Worm (Caenorhabditis elegans) whole organism, early embryonic: ENCODE measurements around the gene fpn-1.2.
A peak's percentile ranks its signal among the peaks of the same experiment; 100 is the strongest.

ENCODE experiments used
- B0310.2 ChIP-seq: sonication (generic microtip); optimal IDR thresholded peaks from 2 replicates; lab custom pipeline; 2016; ENCODE audit warnings: mild to moderate bottlenecking, missing genetic modification characterization, missing compliant biosample characterization
- F13C5.2 ChIP-seq: sonication (generic microtip); optimal IDR thresholded peaks from 2 replicates; lab custom pipeline; 2017; ENCODE audit warnings: mild to moderate bottlenecking, missing genetic modification characterization, inconsistent platforms, missing compliant biosample characterization
- aly-1 ChIP-seq: sonication (generic microtip); optimal IDR thresholded peaks from 2 replicates; lab custom pipeline; 2016; ENCODE audit warnings: missing genetic modification characterization, missing compliant biosample characterization
- ama-1 ChIP-seq: fragments of 150-350 bp; optimal IDR thresholded peaks from 2 replicates; lab custom pipeline; 2014
- ceh-13 ChIP-seq: fragments of 200-800 bp; sonication (Bioruptor generic); optimal IDR thresholded peaks from 2 replicates; lab custom pipeline; 2018; ENCODE audit warnings: mild to moderate bottlenecking, missing genetic modification characterization, missing compliant biosample characterization
- ceh-36 ChIP-seq: sonication (generic microtip); optimal IDR thresholded peaks from 2 replicates; lab custom pipeline; 2016; ENCODE audit warnings: missing genetic modification characterization, inconsistent platforms, missing compliant biosample characterization
- ets-7 ChIP-seq: sonication (generic microtip); optimal IDR thresholded peaks from 2 replicates; lab custom pipeline; 2016; ENCODE audit warnings: missing genotype, missing genetic modification characterization, missing compliant biosample characterization
- flt-1 ChIP-seq: fragments of 200-800 bp; sonication (Bioruptor generic); IDR thresholded peaks from 2 replicates; pipeline ENCODE4 v1.3.6; 2022; ENCODE audit warnings: missing genetic modification characterization, missing compliant biosample characterization
- hmbx-1 ChIP-seq: sonication (generic microtip); optimal IDR thresholded peaks from 2 replicates; lab custom pipeline; 2016; ENCODE audit warnings: mild to moderate bottlenecking, missing genetic modification characterization, missing compliant biosample characterization
- hmg-4 ChIP-seq: fragments of 200-800 bp; sonication (Bioruptor generic); optimal IDR thresholded peaks from 2 replicates; lab custom pipeline; 2018; ENCODE audit warnings: mild to moderate bottlenecking, missing genetic modification characterization, missing compliant biosample characterization
- hnd-1 ChIP-seq: sonication (generic microtip); optimal IDR thresholded peaks from 2 replicates; lab custom pipeline; 2016; ENCODE audit warnings: missing genetic modification characterization, missing compliant biosample characterization
- pes-1 ChIP-seq: fragments of 200-800 bp; sonication (Bioruptor generic); IDR thresholded peaks from 2 replicates; pipeline ENCODE4 v1.3.6; 2022; ENCODE audit warnings: missing genetic modification reagents, missing genetic modification characterization, missing compliant biosample characterization
- scrt-1 ChIP-seq: fragments of 200-800 bp; sonication (Bioruptor generic); IDR thresholded peaks from 2 replicates; pipeline ENCODE4 v1.3.6; 2022; ENCODE audit warnings: missing genetic modification characterization, missing compliant biosample characterization
- sea-1 ChIP-seq: fragments of 200-800 bp; sonication (Bioruptor generic); conservative IDR thresholded peaks from 2 replicates; pipeline ENCODE4 v1.3.6; 2022; ENCODE audit warnings: missing genetic modification characterization, missing compliant biosample characterization
- tbx-11 ChIP-seq: fragments of 200-800 bp; sonication (Bioruptor generic); IDR thresholded peaks from 2 replicates; pipeline ENCODE4 v1.3.6; 2022; ENCODE audit warnings: missing genetic modification characterization, missing compliant biosample characterization
- tbx-37 ChIP-seq: fragments of 200-800 bp; sonication (Bioruptor generic); conservative IDR thresholded peaks from 2 replicates; pipeline ENCODE4 v1.3.6; 2022; ENCODE audit warnings: missing genetic modification reagents, missing genetic modification characterization, missing compliant biosample characterization
- tra-4 ChIP-seq: sonication (generic microtip); optimal IDR thresholded peaks from 2 replicates; lab custom pipeline; 2017; ENCODE audit warnings: missing genetic modification characterization, missing compliant biosample characterization

Gene fpn-1.2

ce11 chrV:1438205-1438604, 26.3 kb downstream of the fpn-1.2 start:
- TF ChIP-seq B0310.2 (no peak), F13C5.2 (tag; lab: Kevin White, UChicago) (no peak)

DNA sequence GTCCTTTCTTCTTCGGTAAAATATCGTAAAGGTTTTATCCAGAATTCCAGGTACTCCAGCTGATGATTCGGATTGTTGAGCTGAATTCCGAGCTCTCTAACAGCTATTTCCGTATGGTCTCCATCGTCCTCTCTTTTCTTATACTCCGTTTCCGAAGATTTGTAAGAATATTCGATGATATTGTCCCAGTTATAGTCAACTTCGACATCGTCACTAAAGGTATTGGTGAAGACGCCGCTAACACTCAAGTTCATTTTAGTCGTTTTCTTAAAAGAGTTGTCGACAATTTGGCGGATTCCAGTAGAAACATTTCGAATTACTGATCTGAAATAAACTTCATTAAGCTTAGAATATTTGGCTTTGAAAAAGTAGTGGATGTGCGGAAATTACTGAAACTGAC, 29.4 kb downstream of the fpn-1.2 start:
- TF ChIP-seq tbx-37 (GFP tag; lab: Robert Waterston, UW) (no peak), hmbx-1 (no peak), ama-1 (lab: Kevin White, UChicago) (no peak), sea-1 (no peak), tra-4 (tag; lab: Kevin White, UChicago) (no peak), pes-1 (GFP tag; lab: Robert Waterston, UW) (no peak), hnd-1 (no peak), scrt-1 (no peak), ceh-13 (GFP tag; lab: Kevin White, UChicago) (no peak), B0310.2 (no peak)

DNA sequence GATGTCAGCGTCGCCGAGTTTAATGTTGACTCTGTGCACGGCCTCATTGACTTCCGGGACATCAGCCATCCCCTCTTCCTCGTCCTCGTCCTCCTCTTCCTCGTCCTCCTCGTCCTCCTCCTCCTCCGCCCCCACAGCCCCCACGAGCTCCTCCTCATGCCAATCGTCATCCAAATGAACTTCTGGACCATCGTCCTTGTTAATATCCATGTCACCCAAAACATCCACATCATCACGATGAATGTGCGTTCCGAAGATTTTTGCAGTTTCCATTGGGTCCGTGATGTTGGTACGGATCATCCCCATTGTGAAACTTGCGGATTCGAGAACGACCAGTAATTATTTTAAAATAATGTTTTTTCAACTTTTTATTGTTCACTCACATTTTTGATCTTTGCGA, 30.1 kb downstream of the fpn-1.2 start:
- TF ChIP-seq flt-1 (GFP tag; lab: Robert Waterston, UW) (no peak), pes-1 (GFP tag; lab: Robert Waterston, UW) (no peak), sea-1 (no peak), hmg-4 (GFP tag; lab: Kevin White, UChicago) (no peak), ets-7 (tag; lab: Kevin White, UChicago) (no peak), tra-4 (tag; lab: Kevin White, UChicago) (no peak), F13C5.2 (tag; lab: Kevin White, UChicago) (no peak), hmbx-1 (no peak), ama-1 (lab: Kevin White, UChicago) (no peak), ceh-13 (GFP tag; lab: Kevin White, UChicago) (no peak), hnd-1 (no peak)

DNA sequence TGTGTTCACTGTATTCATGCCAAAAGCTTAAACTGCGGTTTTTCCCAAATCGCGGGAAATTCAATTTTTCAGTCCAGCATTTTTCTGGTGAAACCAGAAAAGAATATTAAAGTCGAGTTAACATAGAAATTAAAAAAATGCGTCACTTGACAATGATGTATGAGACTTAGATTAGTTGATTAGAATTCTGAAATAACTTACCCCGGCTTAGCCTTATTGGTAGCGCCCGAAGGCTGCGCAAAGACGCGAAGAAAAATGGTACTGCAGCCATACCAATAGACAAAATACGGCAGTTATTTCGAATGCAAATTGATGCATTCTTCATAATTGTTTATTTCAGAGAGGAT, 31.1 kb downstream of the fpn-1.2 start:
- TF ChIP-seq hmg-4 (GFP tag; lab: Kevin White, UChicago) (no peak), B0310.2 (no peak), flt-1 (GFP tag; lab: Robert Waterston, UW) (no peak), pes-1 (GFP tag; lab: Robert Waterston, UW) (no peak), tra-4 (tag; lab: Kevin White, UChicago) (no peak), aly-1 (tag; lab: Kevin White, UChicago) (no peak)

DNA sequence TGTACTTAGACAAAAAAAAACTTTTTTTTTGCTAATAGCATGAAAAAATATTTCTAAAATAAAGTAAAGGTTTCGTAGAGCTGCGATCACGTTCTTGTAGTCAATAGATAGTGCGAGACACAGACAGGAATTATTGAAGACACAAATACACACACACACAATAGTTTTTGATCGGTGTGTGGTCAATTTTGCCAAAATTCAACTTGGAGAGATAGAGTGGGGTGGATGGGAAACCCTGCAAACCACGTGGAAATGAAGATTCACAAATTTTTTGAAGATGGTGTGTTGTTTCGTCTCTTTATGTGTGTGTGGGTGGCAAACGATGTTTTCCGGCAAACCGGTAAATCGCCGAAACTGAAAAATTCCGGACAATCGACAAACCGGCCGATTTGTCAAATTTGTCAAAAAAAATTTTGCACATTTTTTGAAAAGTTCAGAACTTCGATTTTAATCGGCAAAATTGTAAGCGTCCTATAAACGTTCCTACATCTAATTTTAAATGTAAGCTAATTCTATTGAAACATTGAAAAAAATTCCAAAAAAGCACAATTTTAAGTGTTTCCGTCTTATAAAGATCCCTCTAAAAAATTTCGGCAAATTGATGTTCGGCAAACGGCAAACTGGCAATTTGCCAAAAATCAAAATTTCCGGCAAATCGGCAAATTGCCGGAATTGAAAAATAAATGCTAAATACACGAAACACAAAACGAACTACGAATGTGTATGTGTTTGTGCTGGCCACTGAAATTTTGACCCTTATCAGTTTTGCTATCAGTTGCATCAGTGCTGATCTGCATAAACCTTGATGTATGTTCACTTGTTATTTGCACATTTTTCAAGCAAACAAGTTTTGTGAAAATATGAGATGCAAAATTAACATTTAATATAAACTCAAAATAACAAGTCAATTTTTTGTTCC, 31.7 kb downstream of the fpn-1.2 start:
- TF ChIP-seq tbx-11 (no peak), hmg-4 (GFP tag; lab: Kevin White, UChicago) (no peak), aly-1 (tag; lab: Kevin White, UChicago) (no peak), tra-4 (tag; lab: Kevin White, UChicago) (no peak), F13C5.2 (tag; lab: Kevin White, UChicago) (no peak), B0310.2 (no peak), ets-7 (tag; lab: Kevin White, UChicago) (no peak), hnd-1 (no peak)

- no peak for TF ChIP-seq tra-4 (tag; lab: Kevin White, UChicago)
- no peak for TF ChIP-seq hmg-4 (GFP tag; lab: Kevin White, UChicago)
- no peak for TF ChIP-seq flt-1 (GFP tag; lab: Robert Waterston, UW)
Observed at ce11 chrV:1431702-1432187, 32.8 kb downstream of the fpn-1.2 start, which contains the start of gene ges-1. ges-1 (minus strand) TSS chrV:1432137.

DNA sequence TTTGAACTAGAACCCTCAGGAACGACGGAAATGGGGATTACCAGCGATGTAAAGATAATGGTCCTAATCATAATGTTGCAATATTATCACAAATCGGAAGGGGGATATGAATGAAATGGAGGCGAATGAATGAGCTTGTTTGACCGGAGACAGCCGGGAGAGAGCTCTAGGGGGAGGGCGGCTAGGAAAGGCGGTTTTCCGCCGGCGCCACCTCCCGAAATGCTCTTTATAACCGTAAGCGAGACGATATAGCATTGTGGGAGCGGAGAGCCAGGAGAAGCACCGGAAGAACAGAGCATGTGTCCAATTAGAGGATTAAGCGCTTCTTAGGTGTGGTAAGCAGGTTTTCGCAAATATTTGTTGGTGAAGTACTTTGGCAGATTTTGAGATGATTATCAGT, 38.9 kb downstream of the fpn-1.2 start, which contains the start of gene R12A1.3:
R12A1.3 (minus strand) TSS at position 200 of the 400 bp plus-strand sequence.
- no peak for TF ChIP-seq tbx-37 (GFP tag; lab: Robert Waterston, UW)
- no peak for TF ChIP-seq tra-4 (tag; lab: Kevin White, UChicago)
- no peak for TF ChIP-seq ama-1 (lab: Kevin White, UChicago)
- no peak for TF ChIP-seq sea-1
- TF ChIP-seq hnd-1: no peak
- TF ChIP-seq F13C5.2 (tag; lab: Kevin White, UChicago): no peak
- no peak for TF ChIP-seq ceh-36

DNA sequence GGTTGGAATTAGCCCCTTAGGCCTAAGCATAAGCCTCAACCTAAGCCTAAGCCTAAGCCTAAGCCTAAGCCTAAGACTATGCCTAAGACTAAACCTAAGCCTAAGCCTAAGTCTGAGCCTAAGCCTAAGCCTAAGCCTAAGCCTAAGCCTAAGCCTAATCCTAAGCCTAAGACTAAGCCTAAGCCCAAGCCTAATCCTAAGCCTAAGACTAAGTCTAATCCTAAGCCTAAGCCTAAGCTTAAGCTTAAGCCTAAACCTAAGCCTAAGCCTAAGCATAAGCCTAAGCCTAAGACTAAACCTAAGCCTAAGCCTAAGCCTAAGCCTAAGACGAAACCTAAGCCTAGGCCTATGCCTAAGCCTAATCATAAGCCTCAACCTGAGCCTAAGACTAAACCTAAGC, 41.2 kb downstream of the fpn-1.2 start:
- TF ChIP-seq aly-1 (tag; lab: Kevin White, UChicago) (no peak), ama-1 (lab: Kevin White, UChicago) (no peak), tbx-37 (GFP tag; lab: Robert Waterston, UW) (no peak), hmbx-1 (no peak), tra-4 (tag; lab: Kevin White, UChicago) (no peak), ceh-36 (peak; percentile 96)

DNA sequence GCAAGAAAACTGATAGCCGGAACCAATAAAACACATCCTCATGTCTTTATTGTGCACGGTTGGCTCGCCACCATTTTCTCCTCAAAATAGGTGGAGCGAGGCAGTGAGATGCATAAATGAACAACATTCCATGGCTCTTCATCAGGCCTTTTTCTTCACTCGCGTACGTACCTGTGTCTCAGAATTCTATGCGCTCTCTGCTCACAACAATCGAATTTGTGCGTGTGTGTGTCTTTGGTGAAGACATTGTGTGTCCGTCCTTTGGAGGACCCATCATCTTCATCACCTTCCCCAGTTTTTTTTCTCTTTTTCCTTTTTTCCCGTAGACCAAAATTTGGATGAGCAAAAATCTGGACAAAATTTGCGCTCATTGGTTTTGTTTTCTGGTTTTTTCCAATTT, 42.2 kb downstream of the fpn-1.2 start:
- no peak for TF ChIP-seq ets-7 (tag; lab: Kevin White, UChicago)
- TF ChIP-seq ceh-13 (GFP tag; lab: Kevin White, UChicago): no peak
